Worm (Caenorhabditis elegans): Measurements from ENCODE around the gene F10C1.8.

ce11 chrII:5719848-5720247 is 34.4 kb upstream of the F10C1.8 start, which contains the start of gene damt-1:
- TF ChIP-seq fkh-10 (GFP tag; optimal IDR thresholded peaks at IDR 0.05) (no peak), unc-62 (GFP tag; optimal IDR thresholded peaks at IDR 0.05) (no peak), ceh-82 (tag; optimal IDR thresholded peaks at IDR 0.05) (no peak), aha-1 (tag; optimal IDR thresholded peaks at IDR 0.05) (no peak), efl-1 (optimal IDR thresholded peaks at IDR 0.05) (no peak), efl-1 (GFP tag; optimal IDR thresholded peaks at IDR 0.05 in 1 of 2) (no peak), unc-30 (tag; optimal IDR thresholded peaks at IDR 0.05) (no peak), lin-13 (GFP tag; optimal IDR thresholded peaks at IDR 0.05) (no peak)

Measured in whole organism, L1 larva.